Fruit fly (Drosophila melanogaster) whole organism, embryonic: Measurements from ENCODE around the gene Kpc1.

Experiments
- Blimp-1 ChIP-seq: fragments of 200-800 bp; sonication (Bioruptor generic); optimal IDR thresholded peaks from 3 replicates; lab custom pipeline; 2018; ENCODE audit warnings: missing biosample characterization, missing genetic modification characterization, mild to moderate bottlenecking, moderate library complexity, missing genetic modification reagents
- CG10543 ChIP-seq: fragments of 200-800 bp; sonication (Bioruptor generic); optimal IDR thresholded peaks from 3 replicates; lab custom pipeline; 2017; ENCODE audit warnings: missing biosample characterization, mild to moderate bottlenecking, missing genetic modification characterization, moderate library complexity
- CG12219 ChIP-seq: fragments of 200-800 bp; sonication (Bioruptor generic); optimal IDR thresholded peaks from 3 replicates; lab custom pipeline; 2018; ENCODE audit warnings: missing biosample characterization, mild to moderate bottlenecking, missing genetic modification characterization
- CG1233 ChIP-seq: fragments of 200-800 bp; sonication (Bioruptor generic); optimal IDR thresholded peaks from 4 replicates; lab custom pipeline; 2018; ENCODE audit warnings: missing biosample characterization, mild to moderate bottlenecking, missing genetic modification characterization
- CG14014 ChIP-seq: fragments of 200-800 bp; sonication (Bioruptor generic); IDR thresholded peaks from 2 replicates; pipeline ENCODE4 v1.3.6; 2022; ENCODE audit warnings: missing biosample characterization, missing genetic modification characterization
- CG1602 ChIP-seq: fragments of 200-800 bp; sonication (Bioruptor generic); optimal IDR thresholded peaks from 3 replicates; lab custom pipeline; 2016; ENCODE audit warnings: missing biosample characterization, missing genetic modification characterization
- CG16863 ChIP-seq: fragments of 200-800 bp; sonication (Bioruptor generic); optimal IDR thresholded peaks from 3 replicates; lab custom pipeline; 2016; ENCODE audit warnings: missing biosample characterization, missing genetic modification characterization
- CG18764 ChIP-seq: fragments of 200-800 bp; sonication (Bioruptor generic); optimal IDR thresholded peaks from 3 replicates; lab custom pipeline; 2016; ENCODE audit warnings: missing biosample characterization, missing genetic modification characterization
- CG2199 ChIP-seq: fragments of 200-800 bp; sonication (Bioruptor generic); IDR thresholded peaks from 3 replicates; pipeline ENCODE4 v1.3.6; 2022; ENCODE audit warnings: missing biosample characterization, missing genetic modification characterization
- CG30020 ChIP-seq: fragments of 200-800 bp; optimal IDR thresholded peaks from 2 replicates; lab custom pipeline; 2019; ENCODE audit warnings: missing biosample characterization, mild to moderate bottlenecking, missing genetic modification characterization, moderate library complexity
- CG30403 ChIP-seq: fragments of 200-800 bp; sonication (Bioruptor generic); optimal IDR thresholded peaks from 3 replicates; lab custom pipeline; 2016; ENCODE audit warnings: missing biosample characterization, missing genetic modification characterization
- CG3065 ChIP-seq: fragments of 200-800 bp; sonication (Bioruptor generic); optimal IDR thresholded peaks from 2 replicates; lab custom pipeline; 2016; ENCODE audit warnings: missing biosample characterization, missing genetic modification characterization
- CG31388 ChIP-seq: fragments of 200-800 bp; sonication (Bioruptor generic); optimal IDR thresholded peaks from 2 replicates; lab custom pipeline; 2016; ENCODE audit warnings: missing biosample characterization, missing genetic modification characterization
- CG43689 ChIP-seq: fragments of 200-800 bp; sonication (Bioruptor generic); IDR thresholded peaks from 2 replicates; pipeline ENCODE4 v1.3.6; 2022; ENCODE audit warnings: missing biosample characterization, missing genetic modification characterization
- CG6683 ChIP-seq: fragments of 200-800 bp; sonication (Bioruptor generic); optimal IDR thresholded peaks from 2 replicates; lab custom pipeline; 2017; ENCODE audit warnings: missing biosample characterization, mild to moderate bottlenecking, missing genetic modification characterization, missing genetic modification reagents
- CG6854 ChIP-seq: fragments of 200-800 bp; sonication (Bioruptor generic); optimal IDR thresholded peaks from 3 replicates; lab custom pipeline; 2017; ENCODE audit warnings: missing biosample characterization, mild to moderate bottlenecking, missing genetic modification characterization
- CG8765 ChIP-seq: fragments of 200-800 bp; sonication (Bioruptor generic); IDR thresholded peaks from 2 replicates; pipeline ENCODE4 v1.3.6; 2022; ENCODE audit warnings: missing biosample characterization, missing genetic modification characterization
- CG9215 ChIP-seq: fragments of 200-800 bp; sonication (Bioruptor generic); IDR thresholded peaks from 2 replicates; pipeline ENCODE4 v1.3.6; 2022; ENCODE audit warnings: missing biosample characterization, missing genetic modification characterization
- D19A ChIP-seq: fragments of 200-800 bp; optimal IDR thresholded peaks from 3 replicates; lab custom pipeline; 2019; ENCODE audit warnings: missing biosample characterization, mild to moderate bottlenecking, missing genetic modification characterization, moderate library complexity
- Dbx ChIP-seq: fragments of 200-800 bp; sonication (Bioruptor generic); IDR thresholded peaks from 3 replicates; pipeline ENCODE4 v1.3.6; 2022; ENCODE audit warnings: missing biosample characterization, missing genetic modification characterization
- Dp ChIP-seq: fragments of 200-800 bp; sonication (Bioruptor generic); optimal IDR thresholded peaks from 2 replicates; lab custom pipeline; 2018; ENCODE audit warnings: missing biosample characterization, mild to moderate bottlenecking, missing genetic modification characterization, moderate library complexity
- Eip74EF ChIP-seq, 2 experiments: fragments of 200-800 bp in 1 of 2; fragments of >200 bp in 1 of 2; sonication (Bioruptor generic) in 1 of 2; optimal IDR thresholded peaks; 2 replicates each; lab custom pipeline; 2017 to 2019; ENCODE audit warnings: missing biosample characterization in 2 of 2, missing genetic modification characterization in 2 of 2, mild to moderate bottlenecking in 1 of 2, moderate library complexity in 1 of 2
- Elba2 ChIP-seq: fragments of 200-800 bp; sonication (Bioruptor generic); optimal IDR thresholded peaks from 3 replicates; lab custom pipeline; 2016; ENCODE audit warnings: missing biosample characterization, missing genetic modification characterization
- Ets65A ChIP-seq: fragments of 200-800 bp; sonication (Bioruptor generic); peaks from one replicate; lab custom pipeline; 2016; ENCODE audit warnings: missing biosample characterization, missing genetic modification characterization
- HLHmδ ChIP-seq: fragments of 200-800 bp; sonication (Bioruptor generic); optimal IDR thresholded peaks from 2 replicates; lab custom pipeline; 2018; ENCODE audit warnings: missing biosample characterization, mild to moderate bottlenecking, missing genetic modification characterization, moderate library complexity
- Nf-YC ChIP-seq: fragments of 200-800 bp; optimal IDR thresholded peaks from 3 replicates; lab custom pipeline; 2019; ENCODE audit warnings: missing biosample characterization, mild to moderate bottlenecking, missing genetic modification characterization, moderate library complexity
- Rx ChIP-seq: fragments of 200-800 bp; sonication (Bioruptor generic); IDR thresholded peaks from 2 replicates; pipeline ENCODE4 v1.3.6; 2022; ENCODE audit warnings: missing biosample characterization, missing genetic modification characterization
- aop ChIP-seq: fragments of 200-800 bp; sonication (Bioruptor generic); IDR thresholded peaks from 2 replicates; pipeline ENCODE4 v1.3.6; 2022; ENCODE audit warnings: missing biosample characterization, missing genetic modification characterization
- ap ChIP-seq: fragments of 200-800 bp; sonication (Bioruptor generic); IDR thresholded peaks from 2 replicates; pipeline ENCODE4 v1.3.6; 2022; ENCODE audit warnings: missing biosample characterization, missing genetic modification characterization
- ato ChIP-seq: fragments of 200-800 bp; sonication (Bioruptor generic); IDR thresholded peaks from 2 replicates; pipeline ENCODE4 v1.3.6; 2022; ENCODE audit warnings: missing biosample characterization, missing genetic modification characterization; ENCODE audit not compliant: partially characterized antibody
- cwo ChIP-seq: fragments of 200-800 bp; sonication (Bioruptor generic); optimal IDR thresholded peaks from 3 replicates; lab custom pipeline; 2017; ENCODE audit warnings: missing biosample characterization, missing genetic modification characterization, mild to moderate bottlenecking, moderate library complexity, missing genetic modification reagents
- dimm ChIP-seq: fragments of 200-800 bp; sonication (Bioruptor generic); IDR thresholded peaks from 2 replicates; pipeline ENCODE4 v1.3.6; 2022; ENCODE audit warnings: missing biosample characterization, missing genetic modification characterization
- ems ChIP-seq: fragments of 200-800 bp; sonication (Bioruptor generic); optimal IDR thresholded peaks from 3 replicates; lab custom pipeline; 2016; ENCODE audit warnings: missing biosample characterization, missing genetic modification characterization
- en ChIP-seq: fragments of 200-800 bp; sonication (Bioruptor generic); optimal IDR thresholded peaks from 2 replicates; lab custom pipeline; 2016; ENCODE audit warnings: missing biosample characterization, missing genetic modification characterization
- fd3F ChIP-seq: fragments of 200-800 bp; sonication (Bioruptor generic); optimal IDR thresholded peaks from 2 replicates; lab custom pipeline; 2018; ENCODE audit warnings: missing biosample characterization, mild to moderate bottlenecking, missing genetic modification characterization, moderate library complexity
- gsb ChIP-seq: fragments of 200-800 bp; sonication (Bioruptor generic); IDR thresholded peaks from 2 replicates; pipeline ENCODE4 v1.3.6; 2022; ENCODE audit warnings: missing biosample characterization, missing genetic modification characterization
- pfk ChIP-seq: fragments of 200-800 bp; sonication (Bioruptor generic); optimal IDR thresholded peaks from 2 replicates; lab custom pipeline; 2018; ENCODE audit warnings: missing biosample characterization, mild to moderate bottlenecking, missing genetic modification characterization, moderate library complexity
- prd ChIP-seq, 3 experiments: fragments of >200 bp in 2 of 3; fragments of 200-800 bp in 1 of 3; sonication (Bioruptor generic) in 1 of 3; optimal IDR thresholded peaks in 2 of 3; IDR thresholded peaks in 1 of 3; 2 replicates in 2 of 3; 3 replicates in 1 of 3; pipeline versions ENCODE4 v1.3.6 to Lab custom; 2017 to 2022; ENCODE audit warnings: missing biosample characterization in 1 of 3, missing genetic modification characterization in 1 of 3
- run ChIP-seq: fragments of 200-800 bp; sonication (Bioruptor generic); optimal IDR thresholded peaks from 3 replicates; lab custom pipeline; 2018; ENCODE audit warnings: missing biosample characterization, mild to moderate bottlenecking, missing genetic modification characterization
- sd ChIP-seq: fragments of 200-800 bp; sonication (Bioruptor generic); optimal IDR thresholded peaks from 3 replicates; lab custom pipeline; 2018; ENCODE audit warnings: missing biosample characterization, mild to moderate bottlenecking, missing genetic modification characterization, moderate library complexity
- sima ChIP-seq: fragments of 200-800 bp; sonication (Bioruptor generic); optimal IDR thresholded peaks from 2 replicates; lab custom pipeline; 2016; ENCODE audit warnings: missing biosample characterization, missing genetic modification characterization
- so ChIP-seq: fragments of 200-800 bp; sonication (Bioruptor generic); IDR thresholded peaks from 3 replicates; pipeline ENCODE4 v1.3.6; 2022; ENCODE audit warnings: missing biosample characterization, missing genetic modification characterization
- sr ChIP-seq: fragments of 200-800 bp; sonication (Bioruptor generic); IDR thresholded peaks from 3 replicates; pipeline ENCODE4 v1.3.6; 2022; ENCODE audit warnings: missing biosample characterization, missing genetic modification characterization
- ttk ChIP-seq: fragments of 200-800 bp; sonication (Bioruptor generic); IDR thresholded peaks from 2 replicates; pipeline ENCODE4 v2.1.2; 2022; ENCODE audit warnings: missing biosample characterization, missing genetic modification characterization
- tx ChIP-seq: fragments of 200-800 bp; sonication (Bioruptor generic); optimal IDR thresholded peaks from 2 replicates; lab custom pipeline; 2016; ENCODE audit warnings: missing biosample characterization, missing genetic modification characterization
- unc-4 ChIP-seq: fragments of 200-800 bp; sonication (Bioruptor generic); IDR thresholded peaks from 2 replicates; pipeline ENCODE4 v1.3.6; 2022; ENCODE audit warnings: missing biosample characterization, missing genetic modification characterization; ENCODE audit not compliant: partially characterized antibody
- wek ChIP-seq: fragments of 200-800 bp; sonication (Bioruptor generic); optimal IDR thresholded peaks from 3 replicates; lab custom pipeline; 2018; ENCODE audit warnings: missing biosample characterization, mild to moderate bottlenecking, missing genetic modification characterization, moderate library complexity
- wor ChIP-seq: fragments of 200-800 bp; sonication (Bioruptor generic); IDR thresholded peaks from 2 replicates; pipeline ENCODE4 v1.3.6; 2022; ENCODE audit warnings: missing biosample characterization, missing genetic modification characterization

Kpc1 gene

dm6 chr3R:15181467-15181866 lies 14.5 kb downstream of the Kpc1 start, which contains the start of gene Mf:
Mf (minus strand) TSS chr3R:15181510.
- no peak for TF ChIP-seq run (tag; lab: Kevin White, UChicago)
- no peak for TF ChIP-seq en (GFP tag; lab: Kevin White, UChicago)
- no peak for TF ChIP-seq Eip74EF (GFP tag; optimal IDR thresholded peaks at IDR 0.05; lab: Kevin White, UChicago)
- TF ChIP-seq CG12219 = no peak
- TF ChIP-seq ato (GFP tag; lab: Robert Waterston, UW) = no peak
- TF ChIP-seq Rx (GFP tag; lab: Robert Waterston, UW) = no peak
- TF ChIP-seq dimm (GFP tag; lab: Robert Waterston, UW) = no peak
- TF ChIP-seq wek (GFP tag; lab: Kevin White, UChicago) = no peak
- TF ChIP-seq CG30403 (GFP tag; lab: Kevin White, UChicago) = no peak
- TF ChIP-seq sima = no peak
- TF ChIP-seq tx (GFP tag; lab: Kevin White, UChicago) = no peak
- TF ChIP-seq HLHmδ (GFP tag; lab: Kevin White, UChicago) = no peak
- TF ChIP-seq wor = no peak
- TF ChIP-seq Elba2 (GFP tag; lab: Kevin White, UChicago) = no peak
- no peak for TF ChIP-seq CG6683 (GFP tag; lab: Kevin White, UChicago)
- no peak for TF ChIP-seq Blimp-1 (GFP tag; lab: Kevin White, UChicago)
- no peak for TF ChIP-seq CG31388 (GFP tag; lab: Kevin White, UChicago)
- TF ChIP-seq CG18764 (GFP tag; lab: Kevin White, UChicago) = no peak
- no peak for TF ChIP-seq ems (GFP tag; lab: Kevin White, UChicago)
- no peak for TF ChIP-seq CG1602

DNA sequence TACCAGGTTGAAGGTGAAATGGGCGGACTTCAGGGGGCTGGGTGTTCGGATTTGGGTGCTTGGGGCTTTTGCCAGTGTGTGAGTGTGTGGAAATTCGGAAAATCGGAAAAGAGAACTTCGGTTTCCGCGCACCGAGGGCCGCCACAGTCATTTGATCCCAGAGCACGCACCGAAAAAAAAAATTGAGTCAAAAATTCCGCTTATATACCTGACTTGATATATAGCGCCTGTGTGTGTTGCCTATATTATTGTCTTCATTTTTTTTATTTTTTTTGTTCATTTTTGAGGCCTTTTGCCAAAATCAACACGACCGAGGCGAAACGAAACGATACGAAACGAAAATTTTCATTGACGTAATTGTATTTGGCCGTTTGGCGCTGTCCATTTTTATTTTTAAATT lies 18.8 kb downstream of the Kpc1 start:
- TF ChIP-seq sd (peak; percentile 9), Ets65A (GFP tag; lab: Kevin White, UChicago) (peak; percentile 16), so (peak; percentile 76; the same call in 2 of the 3 replicates), CG10543 (GFP tag; lab: Kevin White, UChicago) (peak; percentile 72), fd3F (no peak), unc-4 (GFP tag; lab: Robert Waterston, UW) (no peak), Dp (GFP tag; lab: Kevin White, UChicago) (no peak), CG43689 (GFP tag; lab: Robert Waterston, UW) (no peak), CG8765 (GFP tag; lab: Robert Waterston, UW) (no peak), CG30020 (tag; lab: Kevin White, UChicago) (no peak), pfk (GFP tag; lab: Kevin White, UChicago) (no peak)

DNA sequence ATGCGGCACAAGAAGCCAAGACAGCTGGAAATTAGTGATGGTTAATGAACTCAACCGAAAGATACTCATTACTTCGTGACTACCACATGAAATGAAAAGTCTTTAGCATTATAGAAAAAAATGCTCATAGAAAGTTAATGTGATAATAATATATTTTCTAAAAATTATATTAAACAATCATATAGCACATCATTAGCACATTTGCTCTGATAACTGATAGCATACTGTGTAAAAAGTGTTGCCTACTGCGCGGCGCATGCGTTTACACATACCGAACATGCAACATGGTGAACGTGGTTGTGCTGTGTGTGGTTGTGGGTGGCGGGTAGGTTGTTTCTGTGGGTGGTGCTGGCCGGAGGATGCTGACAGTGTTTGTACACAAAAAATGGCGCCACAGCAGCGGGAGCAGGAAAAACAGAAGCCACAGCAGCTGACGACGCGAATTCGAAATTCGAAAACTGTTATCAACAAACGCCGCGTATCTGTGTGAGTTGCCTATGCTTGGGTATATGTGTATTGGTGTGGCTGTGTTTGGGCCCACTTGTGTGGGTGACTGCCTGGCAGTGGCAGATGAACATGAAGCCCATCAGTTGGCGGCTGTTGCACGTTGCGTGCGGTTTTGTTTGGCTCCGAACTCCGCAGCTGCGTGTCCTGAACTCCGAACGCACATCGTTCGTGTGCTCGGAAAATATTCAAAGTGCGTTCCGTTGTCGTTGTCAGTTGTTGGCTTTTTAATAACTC lies 46.1 kb downstream of the Kpc1 start, which contains the start of gene Gyc88E:
TSS of gene Gyc88E (plus strand) at position 604 of the 741 bp plus-strand sequence.
- TF ChIP-seq CG14014 (GFP tag; lab: Robert Waterston, UW) (no peak), CG9215 (peak; percentile 73), CG1233 (GFP tag; lab: Kevin White, UChicago) (no peak), CG16863 (GFP tag; lab: Kevin White, UChicago) (no peak), CG3065 (GFP tag; lab: Kevin White, UChicago) (no peak), Dbx (GFP tag; lab: Robert Waterston, UW) (0 out of 3 replicates have a peak, but pooled peaks have one; percentile 50), Nf-YC (tag; lab: Kevin White, UChicago) (no peak), sd (no peak), prd (optimal IDR thresholded peaks at IDR 0.05; lab: Kevin White, UChicago) (no peak), prd (GFP tag; IDR thresholded peaks at IDR 0.05; lab: Robert Waterston, UW) (no peak; the same call in 2 of the 3 replicates), ttk (GFP tag; lab: Robert Waterston, UW) (peak; percentile 43; the same call in 1 of the 2 replicates), gsb (peak; percentile 36; the same call in 1 of the 2 replicates), aop (GFP tag; lab: Robert Waterston, UW) (no peak), ap (GFP tag; lab: Robert Waterston, UW) (peak; percentile 38; the same call in 1 of the 2 replicates), CG6854 (GFP tag; lab: Kevin White, UChicago) (no peak), sr (GFP tag; lab: Robert Waterston, UW) (no peak), cwo (GFP tag; lab: Kevin White, UChicago) (peak; percentile 16), CG12219 (no peak), D19A (no peak), CG2199 (GFP tag; lab: Robert Waterston, UW) (no peak)
